Worm (Caenorhabditis elegans) whole organism, L4/young adult: ENCODE measurements around the gene Y75B12B.11.
"Not testable (repeated sequence)": the region's sequence is repeated elsewhere in the genome, so short reads cannot be mapped to it uniquely, and the experiment has no call there.

ENCODE experiments used
- W03F9.2 ChIP-seq: fragments of 150-350 bp; optimal IDR thresholded peaks from 2 replicates; lab custom pipeline; 2014; ENCODE audit warnings: missing biosample characterization, missing genetic modification characterization
- dao-5 ChIP-seq: sonication (generic microtip); optimal IDR thresholded peaks from 2 replicates; lab custom pipeline; 2016; ENCODE audit warnings: missing genotype, missing genetic modification characterization, moderate library complexity, missing compliant biosample characterization
- him-1 ChIP-seq: sonication (generic microtip); optimal IDR thresholded peaks from 2 replicates; lab custom pipeline; 2016; ENCODE audit warnings: missing genotype, missing genetic modification reagents, missing genetic modification characterization, missing compliant biosample characterization

The Y75B12B.11 gene

DNA sequence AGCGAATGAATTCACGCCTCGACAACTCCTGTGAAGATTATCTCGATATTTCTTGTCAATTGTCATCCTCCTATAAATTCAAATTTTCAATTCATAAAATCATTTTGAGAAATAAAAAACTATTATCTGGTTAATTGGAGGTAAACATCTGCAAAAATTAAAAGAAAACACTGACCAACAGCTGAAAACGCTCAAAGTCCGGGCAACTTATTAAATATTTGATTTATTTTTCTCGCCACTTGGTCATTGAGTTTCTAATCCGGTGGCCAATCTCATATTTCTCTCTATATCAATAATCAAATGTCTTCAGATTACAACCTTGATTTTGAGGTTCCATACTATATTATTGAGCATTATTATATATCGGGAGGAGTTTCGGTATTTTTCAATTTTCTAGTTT is 20.8 kb downstream of the Y75B12B.11 start, which contains the start of gene sri-24:
sri-24 (plus strand) TSS at position 301 of the 400 bp plus-strand sequence.
- TF ChIP-seq dao-5; him-1 (tag; lab: Kevin White, UChicago); W03F9.2 (tag; lab: Kevin White, UChicago): not testable (repeated sequence)

DNA sequence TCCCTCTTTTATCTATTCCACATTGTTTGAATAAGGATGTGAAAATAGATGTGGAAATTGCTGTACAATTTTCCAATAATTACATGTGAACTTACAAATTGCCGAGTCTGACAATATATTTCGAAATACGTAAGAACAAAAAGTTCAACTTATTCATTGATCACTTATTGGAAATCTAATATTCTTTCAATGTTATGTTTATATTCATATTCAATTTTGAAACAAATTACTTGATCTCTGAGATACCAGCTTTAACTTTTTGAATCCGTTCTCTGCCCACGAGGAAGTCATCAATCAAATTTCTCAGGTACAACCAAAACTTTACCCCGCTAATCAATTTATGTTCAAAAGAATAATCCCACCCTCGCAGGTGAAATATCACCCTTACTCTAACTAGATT is 24.1 kb downstream of the Y75B12B.11 start, which contains the start of gene sri-26:
sri-26 (plus strand) TSS at position 301 of the 400 bp plus-strand sequence.
- not testable (repeated sequence) for TF ChIP-seq W03F9.2 (tag; lab: Kevin White, UChicago); dao-5; him-1 (tag; lab: Kevin White, UChicago)

DNA sequence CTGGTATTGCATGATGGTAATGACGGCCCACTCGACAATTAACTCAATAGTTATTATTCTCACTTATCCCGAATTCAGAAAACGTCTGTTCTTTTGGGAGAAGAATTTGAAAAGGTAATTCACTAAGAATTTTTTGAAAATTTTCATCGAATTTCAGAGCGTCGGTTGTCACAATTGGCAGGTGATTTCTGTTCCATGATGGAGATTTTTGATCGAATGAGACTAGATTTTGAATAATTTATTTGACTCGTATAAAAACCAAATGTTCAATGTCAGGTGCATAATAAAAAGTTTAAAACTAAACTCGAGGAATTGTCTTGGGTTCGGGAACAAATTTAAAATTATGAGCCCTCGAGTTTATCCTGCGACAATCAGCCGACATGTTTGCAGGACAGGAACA is 25.6 kb downstream of the Y75B12B.11 start, which contains the start of gene sri-25:
sri-25 (plus strand) TSS at position 301 of the 400 bp plus-strand sequence.
- no peak for TF ChIP-seq him-1 (tag; lab: Kevin White, UChicago)
- no peak for TF ChIP-seq W03F9.2 (tag; lab: Kevin White, UChicago)
- TF ChIP-seq dao-5, result no peak

DNA sequence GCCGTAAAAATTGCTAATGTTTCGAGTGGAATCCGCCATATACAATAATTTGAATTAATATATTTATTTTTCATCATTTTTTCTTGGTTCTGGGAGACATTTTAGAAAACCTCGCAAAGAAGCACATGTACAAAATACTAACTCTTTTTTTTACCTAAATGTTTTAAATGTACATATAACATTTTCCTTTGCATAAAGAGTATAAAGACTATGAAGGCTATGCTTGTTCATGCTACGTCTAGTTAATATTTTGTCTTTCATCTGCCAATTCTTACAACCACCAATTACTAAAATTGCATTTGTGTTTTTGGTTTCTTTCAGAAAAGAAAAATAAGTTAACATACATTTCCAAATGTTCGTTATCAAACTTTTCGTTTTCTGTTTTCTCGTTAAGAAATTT is 30.2 kb downstream of the Y75B12B.11 start, which contains the start of gene irld-25:
irld-25 (plus strand) TSS at position 301 of the 400 bp plus-strand sequence.
- no peak for TF ChIP-seq W03F9.2 (tag; lab: Kevin White, UChicago)
- no peak for TF ChIP-seq him-1 (tag; lab: Kevin White, UChicago)
- TF ChIP-seq dao-5, result no peak

DNA sequence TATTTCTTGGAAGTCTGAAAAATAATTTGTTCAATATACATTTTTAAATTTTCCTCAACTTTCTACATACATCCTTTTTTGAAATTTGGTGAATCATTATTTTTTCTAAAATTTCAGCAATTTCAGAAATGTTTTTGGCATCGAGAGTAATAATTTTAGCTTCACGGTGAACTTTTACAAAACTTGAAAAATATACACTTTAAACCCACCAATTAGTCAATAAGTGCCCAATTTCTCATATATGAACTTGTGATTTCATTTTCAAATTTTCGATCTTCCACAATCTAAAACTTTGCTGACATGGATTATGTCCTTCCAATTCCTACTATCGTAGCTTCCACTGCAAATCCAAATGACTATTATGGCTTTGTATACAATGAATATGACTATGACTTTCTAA is 32.6 kb downstream of the Y75B12B.11 start, which contains the start of gene srw-24:
srw-24 (plus strand) TSS at position 301 of the 400 bp plus-strand sequence.
- no peak for TF ChIP-seq him-1 (tag; lab: Kevin White, UChicago)
- no peak for TF ChIP-seq dao-5
- no peak for TF ChIP-seq W03F9.2 (tag; lab: Kevin White, UChicago)

DNA sequence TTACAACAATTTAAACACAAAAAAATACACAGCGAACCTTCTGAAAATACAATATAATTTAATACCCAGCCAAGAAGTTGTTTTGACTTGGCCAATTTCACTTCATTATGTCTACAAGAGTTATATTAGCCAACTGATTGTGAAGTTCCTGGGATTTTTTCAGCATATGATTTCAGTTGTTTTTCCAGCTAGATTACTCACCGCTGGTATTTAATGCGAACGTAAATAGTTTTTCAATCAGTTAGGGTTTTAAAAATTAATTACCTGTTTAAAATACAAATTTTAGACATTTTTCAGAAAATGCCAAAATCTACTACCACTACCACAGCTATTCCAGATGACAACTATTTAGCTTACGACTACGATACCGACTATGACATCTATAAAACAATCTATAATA is 34.6 kb downstream of the Y75B12B.11 start, which contains the start of gene srw-14:
srw-14 (plus strand) TSS at position 301 of the 400 bp plus-strand sequence.
- no peak for TF ChIP-seq dao-5
- no peak for TF ChIP-seq W03F9.2 (tag; lab: Kevin White, UChicago)
- TF ChIP-seq him-1 (tag; lab: Kevin White, UChicago), result no peak

DNA sequence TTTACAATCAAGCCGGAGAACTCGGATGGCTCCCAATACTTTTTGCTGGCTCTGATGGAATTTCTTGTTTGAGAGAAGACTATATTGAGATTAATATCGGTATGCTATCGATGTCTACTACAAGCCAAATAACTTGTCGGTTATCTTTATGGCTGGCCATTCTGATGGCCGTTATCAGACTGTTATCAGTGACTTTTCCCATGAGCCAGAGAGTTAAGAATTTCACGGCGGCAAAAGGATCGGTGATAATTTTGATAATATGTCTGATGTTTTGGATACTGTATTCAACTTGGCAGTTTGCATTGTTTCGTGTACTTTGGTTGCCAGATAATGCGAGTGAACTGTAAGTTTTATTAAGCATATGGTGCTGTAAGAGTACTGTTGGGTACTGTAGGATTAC is 35.1 kb downstream of the Y75B12B.11 start:
- TF ChIP-seq W03F9.2 (tag; lab: Kevin White, UChicago) (no peak), him-1 (tag; lab: Kevin White, UChicago) (no peak), dao-5 (no peak)

DNA sequence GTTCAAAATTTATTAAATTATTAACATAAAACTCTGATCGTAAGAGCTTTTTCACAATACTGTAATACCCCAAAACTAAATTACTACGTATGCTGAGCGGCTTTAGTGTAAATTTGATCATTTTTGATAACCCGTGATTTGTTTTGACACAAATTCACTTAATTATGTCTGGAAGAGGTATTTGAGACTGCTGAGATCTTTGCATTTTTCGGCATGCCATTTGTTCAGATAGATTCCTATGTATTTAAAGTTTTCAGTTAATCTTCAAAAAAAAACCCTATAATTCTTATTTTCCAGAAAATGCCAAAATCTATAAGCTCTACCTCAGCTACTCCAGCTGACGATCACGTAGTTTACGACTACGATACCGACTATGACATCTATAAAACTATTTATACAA is 39.1 kb downstream of the Y75B12B.11 start, which contains the start of gene srw-15:
srw-15 (plus strand) TSS at position 301 of the 400 bp plus-strand sequence.
- TF ChIP-seq dao-5 (no peak), him-1 (tag; lab: Kevin White, UChicago) (no peak), W03F9.2 (tag; lab: Kevin White, UChicago) (no peak)

DNA sequence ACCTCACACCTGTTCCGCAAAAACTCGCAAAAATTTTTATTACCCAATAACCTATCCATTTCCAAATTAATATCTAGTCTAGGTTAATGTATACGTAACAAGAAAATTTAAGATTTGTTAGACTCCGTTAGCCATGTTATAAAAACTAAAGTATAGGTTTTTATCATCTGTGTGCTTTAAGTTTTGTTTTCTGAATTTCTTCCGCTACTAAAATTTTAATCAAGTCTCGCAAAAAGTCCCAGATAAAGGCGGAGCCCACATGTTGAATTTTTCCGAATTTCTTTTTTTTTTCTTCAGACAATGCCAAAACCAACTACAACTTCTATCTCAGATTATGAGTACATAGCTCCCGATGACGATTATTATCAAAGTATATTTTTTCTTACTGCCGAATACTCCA is 41.1 kb downstream of the Y75B12B.11 start, which contains the start of gene srw-13:
srw-13 (plus strand) TSS at position 301 of the 400 bp plus-strand sequence.
- TF ChIP-seq him-1 (tag; lab: Kevin White, UChicago) (no peak), dao-5 (no peak), W03F9.2 (tag; lab: Kevin White, UChicago) (no peak)

DNA sequence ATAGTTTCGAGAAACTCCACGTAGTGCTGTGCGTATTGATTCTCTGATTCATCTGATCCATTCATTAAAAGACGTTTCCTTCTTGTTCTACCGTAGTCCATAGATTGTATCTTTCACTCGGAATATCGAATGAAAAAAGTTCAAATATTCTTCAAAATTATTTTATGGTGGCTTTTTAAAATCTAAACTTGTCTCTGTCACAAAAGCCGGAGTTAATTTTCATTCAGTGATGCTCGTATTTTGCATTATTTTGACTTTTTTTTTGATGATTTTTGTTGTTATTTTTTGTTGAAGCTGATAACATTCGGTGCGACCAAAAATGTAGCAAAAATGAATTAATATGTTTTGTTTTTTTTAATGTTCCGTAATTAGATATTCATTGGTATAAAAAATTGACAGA is 44.6 kb downstream of the Y75B12B.11 start, which contains the start of gene nhr-164:
nhr-164 (minus strand) TSS at position 101 of the 400 bp plus-strand sequence.
- no peak for TF ChIP-seq W03F9.2 (tag; lab: Kevin White, UChicago)
- no peak for TF ChIP-seq him-1 (tag; lab: Kevin White, UChicago)
- no peak for TF ChIP-seq dao-5

DNA sequence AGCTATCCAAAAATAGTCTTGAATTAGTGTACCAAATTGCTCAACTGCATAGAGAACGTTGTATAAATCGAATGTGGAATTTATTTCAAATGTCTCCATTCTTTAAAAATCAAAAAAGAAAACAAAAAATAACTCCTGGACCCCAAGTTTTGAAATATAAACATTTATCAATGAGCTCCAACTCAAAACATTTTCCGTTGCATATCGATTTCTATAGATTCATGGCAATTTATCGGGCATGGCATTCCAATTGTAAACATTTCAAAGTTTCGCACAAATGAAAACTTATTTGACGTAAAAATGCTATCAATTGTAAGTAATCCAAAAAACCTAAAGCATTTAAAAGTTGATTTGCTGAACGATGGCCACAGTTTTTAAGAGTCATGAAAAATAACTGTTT is 47.5 kb downstream of the Y75B12B.11 start, which contains the start of gene srw-12:
srw-12 (minus strand) TSS at position 101 of the 400 bp plus-strand sequence.
- TF ChIP-seq W03F9.2 (tag; lab: Kevin White, UChicago), result no peak
- TF ChIP-seq him-1 (tag; lab: Kevin White, UChicago), result no peak
- TF ChIP-seq dao-5, result no peak

DNA sequence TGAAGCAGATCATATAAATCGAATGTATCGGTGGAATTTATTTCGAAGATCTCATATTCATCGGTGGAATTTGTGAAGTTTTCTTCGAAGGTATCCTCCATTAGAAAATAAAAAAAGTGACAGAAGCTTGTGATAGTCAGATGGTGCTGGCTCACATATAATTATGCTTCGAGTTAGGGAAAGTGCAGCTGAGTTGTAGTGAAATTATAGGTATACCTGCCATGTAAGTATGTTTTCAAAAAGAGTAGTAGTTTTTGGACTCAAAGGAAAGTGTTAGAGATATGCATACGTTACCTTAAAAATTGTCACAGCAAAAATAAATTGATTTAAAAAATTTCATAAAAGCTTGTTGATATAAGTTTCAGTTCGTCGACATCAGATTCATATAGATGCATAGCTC is 49.1 kb downstream of the Y75B12B.11 start, which contains the start of gene srw-11:
srw-11 (minus strand) TSS at position 101 of the 400 bp plus-strand sequence.
- TF ChIP-seq dao-5 (no peak), W03F9.2 (tag; lab: Kevin White, UChicago) (no peak), him-1 (tag; lab: Kevin White, UChicago) (no peak)

DNA sequence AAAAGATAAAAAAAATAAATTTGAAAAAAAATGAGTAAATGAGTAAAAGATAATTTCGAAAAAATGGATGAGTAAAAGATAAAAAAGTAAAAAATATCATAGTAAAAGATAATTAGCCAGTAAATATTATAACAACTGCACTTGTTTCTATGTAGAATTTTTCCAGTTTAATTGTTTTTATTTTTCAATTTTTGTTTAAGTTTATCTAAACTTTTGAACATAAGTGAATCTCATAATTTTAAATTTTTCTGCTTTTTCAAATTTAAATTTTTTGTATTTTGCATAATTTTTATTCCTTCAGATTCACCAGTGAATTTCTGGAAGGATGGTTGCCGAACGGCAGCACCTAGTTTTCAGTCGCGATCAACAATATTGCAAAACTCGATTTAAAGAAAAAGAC is 50.2 kb downstream of the Y75B12B.11 start, which contains the start of gene chil-12:
chil-12 (plus strand) TSS at position 301 of the 400 bp plus-strand sequence.
- TF ChIP-seq dao-5 (no peak), W03F9.2 (tag; lab: Kevin White, UChicago) (no peak), him-1 (tag; lab: Kevin White, UChicago) (no peak)
